Fruit fly (Drosophila melanogaster): ENCODE results near the gene NetA.

The NetA gene

DNA sequence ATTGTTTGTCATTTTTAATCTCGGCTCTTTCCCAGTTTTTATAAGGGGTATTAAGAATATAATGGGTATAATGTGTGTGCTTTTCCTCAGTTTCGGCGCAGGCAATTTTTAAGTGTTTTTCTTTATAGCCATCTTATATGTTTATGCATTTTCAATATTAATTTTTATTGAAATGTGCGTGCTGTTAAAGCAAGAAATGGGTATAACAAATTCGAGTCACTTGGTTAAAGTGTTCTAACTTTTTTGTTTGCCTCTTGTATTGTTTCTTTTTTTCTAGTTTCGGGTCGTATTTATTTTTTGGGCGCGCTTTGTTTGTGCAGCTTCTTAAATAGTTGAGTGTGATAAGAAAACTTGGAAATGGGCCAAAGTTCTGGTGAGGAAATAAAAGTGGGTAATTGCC lies 20.6 kb downstream of the NetA start (continued):
- TF ChIP-seq sisA (GFP tag; IDR thresholded peaks at IDR 0.05): peak; percentile 60
- peak; percentile 50 for TF ChIP-seq CG10366 (GFP tag; IDR thresholded peaks at IDR 0.05)
- TF ChIP-seq her (GFP tag; optimal IDR thresholded peaks at IDR 0.05): peak; percentile 7
- TF ChIP-seq CG7928 (GFP tag; optimal IDR thresholded peaks at IDR 0.05): no peak

- TF ChIP-seq CG30020 (tag; optimal IDR thresholded peaks at IDR 0.05) (no peak), CG15479 (GFP tag; optimal IDR thresholded peaks at IDR 0.05) (peak; percentile 62), Hsf (GFP tag; optimal IDR thresholded peaks at IDR 0.05) (no peak), MBD-R2 (GFP tag; IDR thresholded peaks at IDR 0.05) (no peak), zf30C (GFP tag; optimal IDR thresholded peaks at IDR 0.05) (peak; percentile 45), klu (GFP tag; IDR thresholded peaks at IDR 0.05) (no peak), CG13775 (GFP tag; optimal IDR thresholded peaks at IDR 0.05) (peak; percentile 26), CG18262 (tag; optimal IDR thresholded peaks at IDR 0.05) (peak; percentile 51), fd3F (GFP tag; optimal IDR thresholded peaks at IDR 0.05) (no peak), CG31365 (tag; optimal IDR thresholded peaks at IDR 0.05) (no peak), lola (GFP tag; optimal IDR thresholded peaks at IDR 0.05) (peak in 1 of 3 experiments; percentile 47), CG3847 (GFP tag; IDR thresholded peaks at IDR 0.05) (no peak), pros (GFP tag; optimal IDR thresholded peaks at IDR 0.05) (no peak), CG15696 (tag; optimal IDR thresholded peaks at IDR 0.05) (peak; percentile 56), yki (optimal IDR thresholded peaks at IDR 0.05) (no peak), GATAe (GFP tag; conservative IDR thresholded peaks at IDR 0.05) (no peak), Ptx1 (GFP tag; IDR thresholded peaks at IDR 0.05) (no peak), usp (GFP tag; optimal IDR thresholded peaks at IDR 0.05) (no peak), bab2 (GFP tag; optimal IDR thresholded peaks at IDR 0.05) (no peak), ac (GFP tag; optimal IDR thresholded peaks at IDR 0.05) (peak; percentile 21), CG13287 (GFP tag; IDR thresholded peaks at IDR 0.05; ENCODE audit: partially characterized antibody) (no peak), zen (tag; optimal IDR thresholded peaks at IDR 0.05) (peak; percentile 64), dmrt11E (tag; optimal IDR thresholded peaks at IDR 0.05) (peak; percentile 48), fd102C (GFP tag; optimal IDR thresholded peaks at IDR 0.05) (peak; percentile 37), CG17361 (GFP tag; IDR thresholded peaks at IDR 0.05) (0 out of 3 replicates have a peak, but pooled peaks have one; percentile 17), her (GFP tag; optimal IDR thresholded peaks at IDR 0.05) (no peak), MESR4 (GFP tag; optimal IDR thresholded peaks at IDR 0.05) (no peak), gem (tag; optimal IDR thresholded peaks at IDR 0.05) (peak; percentile 34), CG4404 (GFP tag; IDR thresholded peaks at IDR 0.05) (peak; percentile 56; the same call in 1 of the 2 replicates), Xrp1 (GFP tag; IDR thresholded peaks at IDR 0.05) (peak; percentile 30; the same call in 1 of the 2 replicates), gsb (GFP tag; IDR thresholded peaks at IDR 0.05) (no peak), CG10366 (GFP tag; IDR thresholded peaks at IDR 0.05) (no peak), YL-1 (GFP tag; optimal IDR thresholded peaks at IDR 0.05) (no peak), pho (GFP tag; optimal IDR thresholded peaks at IDR 0.05) (no peak), CG10979 (tag; optimal IDR thresholded peaks at IDR 0.05) (peak; percentile 40), CG14710 (tag; optimal IDR thresholded peaks at IDR 0.05) (peak; percentile 17), fd64A (GFP tag; optimal IDR thresholded peaks at IDR 0.05) (no peak), prd (optimal IDR thresholded peaks at IDR 0.05) (no peak), prd (GFP tag; IDR thresholded peaks at IDR 0.05) (peak; percentile 57; the same call in 2 of the 3 replicates), CG11398 (GFP tag; optimal IDR thresholded peaks at IDR 0.05) (no peak), CG2712 (tag; optimal IDR thresholded peaks at IDR 0.05) (peak; percentile 40), ssp (GFP tag; IDR thresholded peaks at IDR 0.05) (no peak), Ada2b (GFP tag; IDR thresholded peaks at IDR 0.05) (no peak), Hand (GFP tag; optimal IDR thresholded peaks at IDR 0.05) (no peak), Oaz (GFP tag; IDR thresholded peaks at IDR 0.05) (no peak), sens-2 (GFP tag; IDR thresholded peaks at IDR 0.05) (no peak), CG7271 (tag; optimal IDR thresholded peaks at IDR 0.05) (peak; percentile 86), CG10267 (tag; optimal IDR thresholded peaks at IDR 0.05) (peak; percentile 10)
Observed at dm6 chrX:14629411-14629810, 24.3 kb downstream of the NetA start.
